Fruit fly (Drosophila melanogaster): ENCODE measurements around the gene GstD2.

GstD2 gene

DNA sequence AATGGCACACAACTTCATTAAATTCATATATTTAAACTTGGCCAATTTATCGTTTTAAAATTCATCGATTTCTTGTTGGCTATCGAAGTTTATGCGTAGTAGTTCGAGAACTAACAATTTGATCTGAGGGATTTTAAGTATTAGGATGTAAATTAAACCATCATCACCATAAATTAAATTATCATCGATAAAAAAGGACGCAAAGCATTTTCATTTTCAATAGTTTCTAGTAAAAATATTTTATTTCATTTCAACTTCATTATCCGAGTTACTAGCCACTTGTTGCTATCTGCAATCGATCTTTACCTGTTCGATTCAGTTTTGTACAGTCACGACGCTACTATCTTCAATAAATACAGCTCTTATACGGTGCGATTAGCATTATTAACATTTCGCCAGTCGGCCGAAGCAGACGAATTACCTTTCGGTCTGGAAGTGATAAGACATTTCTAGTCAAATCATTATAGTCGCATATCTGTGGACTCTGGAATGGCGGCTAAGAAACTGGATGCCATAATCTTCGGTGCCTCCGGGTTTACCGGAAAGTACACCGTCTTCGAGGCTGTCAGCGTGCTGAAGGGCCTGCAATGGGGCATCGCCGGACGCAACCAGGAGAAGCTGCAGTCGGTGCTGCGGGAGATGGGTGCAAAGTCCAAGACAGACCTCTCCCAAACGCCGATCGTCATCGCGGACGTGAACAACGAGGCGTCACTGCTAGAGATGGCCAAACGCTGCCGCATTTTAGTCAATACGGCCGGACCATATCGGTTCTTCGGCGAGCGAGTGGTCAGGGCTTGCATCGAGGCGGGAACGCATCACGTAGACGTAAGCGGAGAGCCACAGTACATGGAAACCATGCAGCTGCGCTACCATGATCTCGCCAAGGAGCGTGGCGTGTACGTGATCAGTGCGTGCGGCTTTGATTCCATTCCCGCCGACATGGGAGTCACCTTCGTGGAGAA is 34.7 kb downstream of the GstD2 start, which contains the start of gene CG5167 (continued):
- TF ChIP-seq Hr3 (GFP tag; optimal IDR thresholded peaks at IDR 0.05) (no peak), stwl (tag; optimal IDR thresholded peaks at IDR 0.05) (peak; percentile 60), CG17361 (GFP tag; IDR thresholded peaks at IDR 0.05) (peak; percentile 38; the same call in 1 of the 3 replicates), CG2202 (tag; optimal IDR thresholded peaks at IDR 0.05) (peak; percentile 7), dmrt99B (tag; optimal IDR thresholded peaks at IDR 0.05) (no peak), phol (tag; optimal IDR thresholded peaks at IDR 0.05) (peak; percentile 48), odd (GFP tag; optimal IDR thresholded peaks at IDR 0.05) (peak; percentile 3), CG8924 (tag; optimal IDR thresholded peaks at IDR 0.05) (peak; percentile 63), insv (GFP tag; optimal IDR thresholded peaks at IDR 0.05) (peak in 1 of 2 experiments; percentile 4), CoRest (tag; optimal IDR thresholded peaks at IDR 0.05) (peak; percentile 45), BtbVII (GFP tag; optimal IDR thresholded peaks at IDR 0.05) (peak; percentile 63), CG8388 (GFP tag; optimal IDR thresholded peaks at IDR 0.05) (peak; percentile 24), lola (GFP tag; optimal IDR thresholded peaks at IDR 0.05) (peak in 1 of 3 experiments; percentile 49), sug (tag; optimal IDR thresholded peaks at IDR 0.05) (peak; percentile 36), CG9727 (GFP tag; optimal IDR thresholded peaks at IDR 0.05) (peak; percentile 59), aop (GFP tag; IDR thresholded peaks at IDR 0.05) (no peak), CG17829 (tag; optimal IDR thresholded peaks at IDR 0.05) (peak; percentile 54), CG12769 (tag; optimal IDR thresholded peaks at IDR 0.05) (no peak), CG14710 (tag; optimal IDR thresholded peaks at IDR 0.05) (peak; percentile 51), Dref (GFP tag; IDR thresholded peaks at IDR 0.05) (peak; percentile 49), CG11695 (GFP tag; IDR thresholded peaks at IDR 0.05) (peak; percentile 27; the same call in 1 of the 3 replicates), B-H2 (GFP tag; optimal IDR thresholded peaks at IDR 0.05) (no peak), NK7.1 (GFP tag; optimal IDR thresholded peaks at IDR 0.05) (no peak), exex (tag; optimal IDR thresholded peaks at IDR 0.05) (peak; percentile 89), cad (GFP tag; optimal IDR thresholded peaks at IDR 0.05) (no peak), ro (GFP tag; IDR thresholded peaks at IDR 0.05) (no peak), CG13296 (GFP tag; optimal IDR thresholded peaks at IDR 0.05) (peak; percentile 31), tap (tag; optimal IDR thresholded peaks at IDR 0.05) (peak; percentile 60), Myb (GFP tag; optimal IDR thresholded peaks at IDR 0.05) (peak; percentile 9), emc (GFP tag; optimal IDR thresholded peaks at IDR 0.05) (no peak), CG1603 (tag; optimal IDR thresholded peaks at IDR 0.05) (peak; percentile 39), CG11696 (GFP tag; IDR thresholded peaks at IDR 0.05) (no peak), CG30020 (tag; optimal IDR thresholded peaks at IDR 0.05) (peak; percentile 5), CG10267 (tag; optimal IDR thresholded peaks at IDR 0.05) (peak; percentile 64), CG18599 (GFP tag; optimal IDR thresholded peaks at IDR 0.05) (peak; percentile 67), D19A (tag; optimal IDR thresholded peaks at IDR 0.05) (peak; percentile 51), bbx (GFP tag; IDR thresholded peaks at IDR 0.05; ENCODE audit: partially characterized antibody) (0 out of 2 replicates have a peak, but pooled peaks have one; percentile 22), PHDP (tag; optimal IDR thresholded peaks at IDR 0.05) (peak; percentile 66), CG12104 (GFP tag; optimal IDR thresholded peaks at IDR 0.05) (peak; percentile 36), CG30403 (GFP tag; optimal IDR thresholded peaks at IDR 0.05) (peak; percentile 34), CG7556 (GFP tag; optimal IDR thresholded peaks at IDR 0.05) (peak; percentile 19), D19B (GFP tag; optimal IDR thresholded peaks at IDR 0.05) (peak; percentile 21), Rx (GFP tag; IDR thresholded peaks at IDR 0.05) (no peak), CG17359 (tag; optimal IDR thresholded peaks at IDR 0.05) (peak; percentile 49), CG7839 (tag; optimal IDR thresholded peaks at IDR 0.05) (peak; percentile 39), gem (tag; optimal IDR thresholded peaks at IDR 0.05) (peak; percentile 78), tin (GFP tag; optimal IDR thresholded peaks at IDR 0.05) (peak; percentile 18)

Measured in whole organism, embryonic.